Worm (Caenorhabditis elegans) whole organism, L1 larva: Measurements from ENCODE around the gene F49E8.6.

Source experiments
- C04F5.9 ChIP-seq: sonication (generic microtip); optimal IDR thresholded peaks from 2 replicates; lab custom pipeline; 2016; ENCODE audit warnings: missing genetic modification characterization, missing compliant biosample characterization
- C34B4.2 ChIP-seq: sonication (generic microtip); optimal IDR thresholded peaks from 2 replicates; lab custom pipeline; 2017; ENCODE audit warnings: mild to moderate bottlenecking, missing genetic modification characterization, missing compliant biosample characterization
- F16B12.6 ChIP-seq: fragments of 150-350 bp; optimal IDR thresholded peaks from 2 replicates; lab custom pipeline; 2014; ENCODE audit warnings: missing biosample characterization, missing genetic modification characterization
- Y116A8C.19 ChIP-seq: sonication (generic microtip); optimal IDR thresholded peaks from 2 replicates; lab custom pipeline; 2016; ENCODE audit warnings: missing compliant biosample characterization, missing genetic modification characterization, borderline replicate concordance
- aha-1 ChIP-seq: fragments of 150-350 bp; optimal IDR thresholded peaks from 2 replicates; lab custom pipeline; 2014; ENCODE audit warnings: missing biosample characterization, missing genetic modification characterization
- aly-2 ChIP-seq: fragments of 150-350 bp; optimal IDR thresholded peaks from 2 replicates; lab custom pipeline; 2014; ENCODE audit warnings: missing biosample characterization, missing genetic modification characterization
- ama-1 ChIP-seq: fragments of 150-350 bp; optimal IDR thresholded peaks from 2 replicates; lab custom pipeline; 2014
- blmp-1 ChIP-seq: fragments of 150-350 bp; optimal IDR thresholded peaks from 2 replicates; lab custom pipeline; 2014; ENCODE audit warnings: missing biosample characterization, missing genetic modification characterization
- ceh-63 ChIP-seq: fragments of 200-800 bp; sonication (Bioruptor generic); optimal IDR thresholded peaks from 2 replicates; lab custom pipeline; 2018; ENCODE audit warnings: mild to moderate bottlenecking, missing genetic modification characterization, missing compliant biosample characterization
- ceh-90 ChIP-seq: sonication (generic microtip); optimal IDR thresholded peaks from 2 replicates; lab custom pipeline; 2016; ENCODE audit warnings: missing genetic modification characterization, missing compliant biosample characterization
- ces-1 ChIP-seq: fragments of 150-350 bp; optimal IDR thresholded peaks from 2 replicates; lab custom pipeline; 2014; ENCODE audit warnings: missing biosample characterization, missing genetic modification reagents, missing genetic modification characterization
- dpl-1 ChIP-seq, 3 experiments: fragments of 150-350 bp in 2 of 3; sonication (generic microtip) in 1 of 3; optimal IDR thresholded peaks; 2 replicates each; lab custom pipeline; 2014 to 2017; ENCODE audit warnings: missing biosample characterization in 3 of 3, missing genetic modification characterization in 3 of 3, missing genetic modification reagents in 3 of 3
- efl-1 ChIP-seq, 4 experiments: fragments of 150-350 bp; optimal IDR thresholded peaks in 3 of 4; peaks in 1 of 4; 1 replicate in 1 of 4; 2 replicates in 3 of 4; lab custom pipeline; 2014; ENCODE audit warnings: missing biosample characterization in 2 of 4, missing genetic modification characterization in 2 of 4, missing genetic modification reagents in 2 of 4
- efl-3 ChIP-seq: fragments of 200-800 bp; sonication (Bioruptor generic); optimal IDR thresholded peaks from 2 replicates; lab custom pipeline; 2018; ENCODE audit warnings: mild to moderate bottlenecking, missing genetic modification characterization, missing compliant biosample characterization
- elt-2 ChIP-seq: sonication (generic microtip); optimal IDR thresholded peaks from 2 replicates; lab custom pipeline; 2016; ENCODE audit warnings: missing genetic modification characterization, mild to moderate bottlenecking, inconsistent platforms, missing compliant biosample characterization, missing genetic modification reagents
- elt-3 ChIP-seq, 6 experiments: fragments of 150-350 bp in 1 of 6; sonication (generic microtip); optimal IDR thresholded peaks; 2 replicates each; lab custom pipeline; 2017 to 2018; ENCODE audit warnings: missing biosample characterization in 6 of 6, missing genetic modification characterization in 6 of 6, inconsistent platforms in 1 of 6
- ets-5 ChIP-seq: fragments of 200-800 bp; sonication (Bioruptor generic); IDR thresholded peaks from 2 replicates; pipeline ENCODE4 v1.3.6; 2022; ENCODE audit warnings: missing genetic modification characterization, missing compliant biosample characterization
- fkh-8 ChIP-seq: sonication (generic microtip); optimal IDR thresholded peaks from 2 replicates; lab custom pipeline; 2016; ENCODE audit warnings: mild to moderate bottlenecking, missing genetic modification characterization, missing compliant biosample characterization
- fos-1 ChIP-seq: fragments of 150-350 bp; optimal IDR thresholded peaks from 2 replicates; lab custom pipeline; 2014; ENCODE audit warnings: missing biosample characterization, missing genetic modification characterization
- grh-1 ChIP-seq: fragments of 200-800 bp; sonication (Bioruptor generic); IDR thresholded peaks from 2 replicates; pipeline ENCODE4 v1.3.6; 2022; ENCODE audit warnings: missing genetic modification reagents, missing genetic modification characterization, missing compliant biosample characterization
- hlh-17 ChIP-seq: fragments of 200-800 bp; sonication (Bioruptor generic); optimal IDR thresholded peaks from 2 replicates; lab custom pipeline; 2018; ENCODE audit warnings: missing genetic modification characterization, mild to moderate bottlenecking, missing compliant biosample characterization, moderate library complexity, borderline replicate concordance
- hlh-4 ChIP-seq: sonication (generic microtip); optimal IDR thresholded peaks from 2 replicates; lab custom pipeline; 2016; ENCODE audit warnings: mild to moderate bottlenecking, missing genetic modification characterization, missing compliant biosample characterization
- irx-1 ChIP-seq: sonication (generic microtip); optimal IDR thresholded peaks from 2 replicates; lab custom pipeline; 2016; ENCODE audit warnings: missing genetic modification characterization, missing compliant biosample characterization
- jun-1 ChIP-seq: fragments of 150-350 bp; optimal IDR thresholded peaks from 2 replicates; lab custom pipeline; 2014; ENCODE audit warnings: missing biosample characterization, missing genetic modification reagents, missing genetic modification characterization
- lin-13 ChIP-seq: fragments of 150-350 bp; optimal IDR thresholded peaks from 2 replicates; lab custom pipeline; 2014; ENCODE audit warnings: missing biosample characterization, missing genetic modification reagents, missing genetic modification characterization
- lin-14 ChIP-seq: fragments of 200-800 bp; sonication (Bioruptor generic); optimal IDR thresholded peaks from 2 replicates; lab custom pipeline; 2018; ENCODE audit warnings: mild to moderate bottlenecking, missing genetic modification characterization, moderate library complexity, missing compliant biosample characterization
- lin-15B ChIP-seq: fragments of 150-350 bp; sonication (generic microtip); optimal IDR thresholded peaks from 3 replicates; lab custom pipeline; 2014; ENCODE audit warnings: missing biosample characterization, missing genetic modification characterization
- lir-3 ChIP-seq: sonication (generic microtip); optimal IDR thresholded peaks from 2 replicates; lab custom pipeline; 2016; ENCODE audit warnings: mild to moderate bottlenecking, missing genetic modification characterization, moderate library complexity, missing compliant biosample characterization; ENCODE audit not compliant: poor library complexity
- mab-9 ChIP-seq: fragments of 200-800 bp; sonication (Bioruptor generic); IDR thresholded peaks from 2 replicates; pipeline ENCODE4 v1.3.6; 2022; ENCODE audit warnings: missing genetic modification reagents, missing genetic modification characterization, missing compliant biosample characterization
- mdl-1 ChIP-seq, 2 experiments: fragments of 150-350 bp; optimal IDR thresholded peaks; 2 replicates each; lab custom pipeline; 2014 to 2017; ENCODE audit warnings: missing biosample characterization in 2 of 2, missing genetic modification characterization in 2 of 2, inconsistent platforms in 1 of 2
- mep-1 ChIP-seq: fragments of 150-350 bp; optimal IDR thresholded peaks from 2 replicates; lab custom pipeline; 2014; ENCODE audit warnings: missing biosample characterization, missing genetic modification characterization
- nhr-11 ChIP-seq: fragments of 150-350 bp; optimal IDR thresholded peaks from 2 replicates; lab custom pipeline; 2014; ENCODE audit warnings: missing biosample characterization, missing genetic modification characterization
- nhr-19 ChIP-seq: fragments of 200-800 bp; sonication (Bioruptor generic); conservative IDR thresholded peaks from 2 replicates; pipeline ENCODE4 v1.3.6; 2022; ENCODE audit warnings: missing genetic modification characterization, missing compliant biosample characterization
- nhr-20 ChIP-seq: sonication (generic microtip); optimal IDR thresholded peaks from 2 replicates; lab custom pipeline; 2016; ENCODE audit warnings: mild to moderate bottlenecking, missing genetic modification characterization, missing compliant biosample characterization
- nhr-28 ChIP-seq: fragments of 150-350 bp; optimal IDR thresholded peaks from 2 replicates; lab custom pipeline; 2014; ENCODE audit warnings: missing biosample characterization, missing genetic modification characterization
- nhr-47 ChIP-seq: sonication (generic microtip); optimal IDR thresholded peaks from 2 replicates; lab custom pipeline; 2016; ENCODE audit warnings: mild to moderate bottlenecking, missing genetic modification characterization, moderate library complexity, missing compliant biosample characterization
- nhr-71 ChIP-seq: sonication (generic microtip); optimal IDR thresholded peaks from 2 replicates; lab custom pipeline; 2016; ENCODE audit warnings: mild to moderate bottlenecking, missing genetic modification characterization, moderate library complexity, missing compliant biosample characterization
- nhr-84 ChIP-seq: sonication (generic microtip); optimal IDR thresholded peaks from 2 replicates; lab custom pipeline; 2017; ENCODE audit warnings: missing biosample characterization, missing genetic modification characterization
- nhr-85 ChIP-seq: sonication (generic microtip); peaks from one replicate; lab custom pipeline; 2016; ENCODE audit warnings: missing genetic modification characterization, inconsistent platforms, missing compliant biosample characterization
- nhr-90 ChIP-seq: sonication (generic microtip); optimal IDR thresholded peaks from 2 replicates; lab custom pipeline; 2016; ENCODE audit warnings: mild to moderate bottlenecking, missing genetic modification characterization, missing compliant biosample characterization; ENCODE audit not compliant: poor library complexity
- snpc-4 ChIP-seq: fragments of 150-350 bp; optimal IDR thresholded peaks from 2 replicates; lab custom pipeline; 2014; ENCODE audit warnings: missing biosample characterization, missing genetic modification characterization
- snu-23 ChIP-seq: sonication (generic microtip); optimal IDR thresholded peaks from 2 replicates; lab custom pipeline; 2016; ENCODE audit warnings: missing genetic modification characterization, missing compliant biosample characterization
- sptf-1 ChIP-seq: fragments of 150-350 bp; optimal IDR thresholded peaks from 2 replicates; lab custom pipeline; 2014; ENCODE audit warnings: missing biosample characterization, missing genetic modification characterization
- sup-37 ChIP-seq: fragments of 200-800 bp; sonication (Bioruptor generic); optimal IDR thresholded peaks from 2 replicates; lab custom pipeline; 2018; ENCODE audit warnings: mild to moderate bottlenecking, missing genetic modification characterization, missing compliant biosample characterization
- swsn-7 ChIP-seq: sonication (generic microtip); optimal IDR thresholded peaks from 2 replicates; lab custom pipeline; 2016; ENCODE audit warnings: missing genetic modification characterization, missing compliant biosample characterization
- tbx-2 ChIP-seq: sonication (generic microtip); optimal IDR thresholded peaks from 2 replicates; lab custom pipeline; 2016; ENCODE audit warnings: missing genetic modification characterization, missing compliant biosample characterization
- tlp-1 ChIP-seq: fragments of 150-350 bp; optimal IDR thresholded peaks from 2 replicates; lab custom pipeline; 2014; ENCODE audit warnings: missing biosample characterization, missing genetic modification characterization
- unc-62 ChIP-seq: fragments of 150-350 bp; optimal IDR thresholded peaks from 2 replicates; lab custom pipeline; 2014; ENCODE audit warnings: missing biosample characterization, missing genetic modification reagents, missing genetic modification characterization
- unc-98 ChIP-seq: fragments of 200-800 bp; sonication (Bioruptor generic); IDR thresholded peaks from 2 replicates; pipeline ENCODE4 v1.3.6; 2022; ENCODE audit warnings: missing genetic modification characterization, missing compliant biosample characterization
- vab-15 ChIP-seq: sonication (generic microtip); optimal IDR thresholded peaks from 2 replicates; lab custom pipeline; 2017; ENCODE audit warnings: missing genotype, mild to moderate bottlenecking, missing genetic modification characterization, missing compliant biosample characterization
- zip-4 ChIP-seq: fragments of 200-800 bp; sonication (Bioruptor generic); optimal IDR thresholded peaks from 2 replicates; lab custom pipeline; 2018; ENCODE audit warnings: mild to moderate bottlenecking, missing genetic modification characterization, moderate library complexity, missing compliant biosample characterization
- ztf-11 ChIP-seq, 2 experiments: sonication (generic microtip); optimal IDR thresholded peaks; 2 replicates each; lab custom pipeline; 2016 to 2017; ENCODE audit warnings: missing genetic modification characterization in 2 of 2, missing biosample characterization in 1 of 2, missing compliant biosample characterization in 1 of 2
- ztf-4 ChIP-seq: fragments of 150-350 bp; optimal IDR thresholded peaks from 2 replicates; lab custom pipeline; 2014; ENCODE audit warnings: missing biosample characterization, missing genetic modification characterization

The F49E8.6 gene

ce11 chrIV:7549844-7550243, 4.6 kb downstream of the F49E8.6 start (continued):
- TF ChIP-seq elt-3 (tag; optimal IDR thresholded peaks at IDR 0.05; lab: Kevin White, UChicago) (no peak), nhr-11 (tag; lab: Kevin White, UChicago) (no peak), Y116A8C.19 (tag; lab: Kevin White, UChicago) (no peak), nhr-84 (no peak), ceh-90 (tag; lab: Kevin White, UChicago) (no peak), ces-1 (no peak), lin-13 (GFP tag; lab: Kevin White, UChicago) (no peak), mab-9 (GFP tag; lab: Robert Waterston, UW) (no peak), ets-5 (GFP tag; lab: Robert Waterston, UW) (no peak), nhr-47 (no peak), fos-1 (tag; lab: Kevin White, UChicago) (no peak), sptf-1 (tag; lab: Kevin White, UChicago) (no peak), swsn-7 (tag; lab: Kevin White, UChicago) (no peak), lin-14 (GFP tag; lab: Kevin White, UChicago) (peak; percentile 84), ceh-63 (GFP tag; lab: Kevin White, UChicago) (no peak), ama-1 (no peak), dpl-1 (GFP tag; optimal IDR thresholded peaks at IDR 0.05; lab: Kevin White, UChicago) (peak in 2 of 3 experiments; percentile 25 to 32), nhr-19 (GFP tag; lab: Robert Waterston, UW) (no peak), vab-15 (tag; lab: Kevin White, UChicago) (no peak), zip-4 (no peak), mep-1 (tag; lab: Kevin White, UChicago) (no peak), ztf-11 (tag; optimal IDR thresholded peaks at IDR 0.05; lab: Kevin White, UChicago) (no peak), tlp-1 (tag; lab: Kevin White, UChicago) (no peak), grh-1 (GFP tag; lab: Robert Waterston, UW) (no peak), F16B12.6 (tag; lab: Kevin White, UChicago) (peak; percentile 29), unc-98 (GFP tag; lab: Robert Waterston, UW) (no peak), efl-1 (optimal IDR thresholded peaks at IDR 0.05; lab: Kevin White, UChicago) (peak; percentile 13 to 46), efl-1 (GFP tag; optimal IDR thresholded peaks at IDR 0.05 in 1 of 2; lab: Kevin White, UChicago) (peak in 1 of 2 experiments; percentile 45), nhr-90 (tag; lab: Kevin White, UChicago) (no peak), sup-37 (GFP tag; lab: Kevin White, UChicago) (no peak), aly-2 (tag; lab: Kevin White, UChicago) (no peak), nhr-71 (tag; lab: Kevin White, UChicago) (peak; percentile 0), C34B4.2 (no peak), irx-1 (tag; lab: Kevin White, UChicago) (no peak), lin-15B (peak; percentile 20), snu-23 (GFP tag; lab: Kevin White, UChicago) (peak; percentile 27), elt-2 (tag; lab: Kevin White, UChicago) (no peak), mdl-1 (tag; optimal IDR thresholded peaks at IDR 0.05; lab: Kevin White, UChicago) (peak in 1 of 2 experiments; percentile 29), nhr-85 (tag; lab: Kevin White, UChicago) (no peak), hlh-17 (GFP tag; lab: Kevin White, UChicago) (no peak), nhr-28 (tag; lab: Kevin White, UChicago) (no peak), ztf-4 (tag; lab: Kevin White, UChicago) (no peak), aha-1 (tag; lab: Kevin White, UChicago) (no peak), snpc-4 (tag; lab: Kevin White, UChicago) (no peak), tbx-2 (no peak), efl-3 (GFP tag; lab: Kevin White, UChicago) (no peak), hlh-4 (tag; lab: Kevin White, UChicago) (no peak), jun-1 (tag; lab: Kevin White, UChicago) (no peak), unc-62 (GFP tag; lab: Kevin White, UChicago) (no peak), C04F5.9 (tag; lab: Kevin White, UChicago) (no peak), lir-3 (tag; lab: Kevin White, UChicago) (no peak), fkh-8 (tag; lab: Kevin White, UChicago) (no peak), nhr-20 (tag; lab: Kevin White, UChicago) (no peak), blmp-1 (tag; lab: Kevin White, UChicago) (no peak)
